Worm (Caenorhabditis elegans): ENCODE data around the gene dnc-2.

ce11 chrIII:5879291-5879968, 46.1 kb downstream of the dnc-2 start, which contains the start of gene hpo-10:
- TF ChIP-seq nhr-77 (tag; optimal IDR thresholded peaks at IDR 0.05), result no peak
- no peak for TF ChIP-seq unc-86 (tag; optimal IDR thresholded peaks at IDR 0.05)
- no peak for TF ChIP-seq elt-3 (tag; optimal IDR thresholded peaks at IDR 0.05)
- TF ChIP-seq aly-2 (tag; optimal IDR thresholded peaks at IDR 0.05), result no peak
- TF ChIP-seq lsy-2 (tag; optimal IDR thresholded peaks at IDR 0.05), result peak; percentile 49 to 70
- TF ChIP-seq mdl-1 (tag; optimal IDR thresholded peaks at IDR 0.05), result no peak
- TF ChIP-seq dpl-1 (GFP tag; optimal IDR thresholded peaks at IDR 0.05), result peak in 2 of 3 experiments; percentile 34
- peak; percentile 23 for TF ChIP-seq ama-1 (optimal IDR thresholded peaks at IDR 0.05)
- TF ChIP-seq lir-3 (tag; optimal IDR thresholded peaks at IDR 0.05; ENCODE audit: poor library complexity), result no peak
- TF ChIP-seq nhr-11 (tag; optimal IDR thresholded peaks at IDR 0.05), result no peak
- TF ChIP-seq fkh-10 (GFP tag; optimal IDR thresholded peaks at IDR 0.05), result no peak
- TF ChIP-seq hlh-17 (GFP tag; optimal IDR thresholded peaks at IDR 0.05; ENCODE audit: borderline replicate concordance), result no peak

All from whole organism, L1 larva.